Worm (Caenorhabditis elegans): Measurements from ENCODE around the gene nlp-47.

- TF ChIP-seq scrt-1 (GFP tag; IDR thresholded peaks at IDR 0.05): no peak
- no peak for TF ChIP-seq hmg-4 (GFP tag; optimal IDR thresholded peaks at IDR 0.05)
Measured at ce11 chrIV:5326144-5326543, 35.5 kb downstream of the nlp-47 start, which contains the start of gene Y4C6B.4.
